Worm (Caenorhabditis elegans): ENCODE results near the gene rol-3.

Gene rol-3

ce11 chrV:8201229-8201858, 36.9 kb downstream of the rol-3 start, which contains the start of gene cri-2:
cri-2 (plus strand) TSS chrV:8201808.
- TF ChIP-seq dao-5 (tag; optimal IDR thresholded peaks at IDR 0.05) (no peak), W03F9.2 (tag; optimal IDR thresholded peaks at IDR 0.05) (no peak), him-1 (tag; optimal IDR thresholded peaks at IDR 0.05) (no peak)

- TF ChIP-seq him-1 (tag; optimal IDR thresholded peaks at IDR 0.05), result no peak
- no peak for TF ChIP-seq W03F9.2 (tag; optimal IDR thresholded peaks at IDR 0.05)
- TF ChIP-seq dao-5 (tag; optimal IDR thresholded peaks at IDR 0.05), result no peak
Measured at ce11 chrV:8198994-8199393, 39.2 kb downstream of the rol-3 start, which contains the start of gene F20D6.11. F20D6.11 (minus strand) TSS chrV:8199094.

- TF ChIP-seq him-1 (tag; optimal IDR thresholded peaks at IDR 0.05), result no peak
- TF ChIP-seq W03F9.2 (tag; optimal IDR thresholded peaks at IDR 0.05), result no peak
- no peak for TF ChIP-seq dao-5 (tag; optimal IDR thresholded peaks at IDR 0.05)
Measured at ce11 chrV:8196993-8197392, 41.2 kb downstream of the rol-3 start.

- TF ChIP-seq him-1 (tag; optimal IDR thresholded peaks at IDR 0.05) (no peak), dao-5 (tag; optimal IDR thresholded peaks at IDR 0.05) (no peak)
Measured at ce11 chrV:8195889-8196418, 42.3 kb downstream of the rol-3 start, which contains the start of gene F20D6.10. F20D6.10 (minus strand) TSS chrV:8195939.

- TF ChIP-seq him-1 (tag; optimal IDR thresholded peaks at IDR 0.05), result no peak
- no peak for TF ChIP-seq W03F9.2 (tag; optimal IDR thresholded peaks at IDR 0.05)
- no peak for TF ChIP-seq dao-5 (tag; optimal IDR thresholded peaks at IDR 0.05)
Measured at ce11 chrV:8190430-8190829, 47.8 kb downstream of the rol-3 start, which contains the start of gene F20D6.1. F20D6.1 (plus strand) TSS chrV:8190730.

- TF ChIP-seq him-1 (tag; optimal IDR thresholded peaks at IDR 0.05), result no peak
- no peak for TF ChIP-seq W03F9.2 (tag; optimal IDR thresholded peaks at IDR 0.05)
- TF ChIP-seq dao-5 (tag; optimal IDR thresholded peaks at IDR 0.05), result no peak
Measured at ce11 chrV:8190016-8190415, 48.2 kb downstream of the rol-3 start, which contains the start of gene F20D6.12. F20D6.12 (minus strand) TSS chrV:8190116.

ce11 chrV:8188421-8188820, 49.8 kb downstream of the rol-3 start, which contains the start of gene F20D6.15:
F20D6.15 (minus strand) TSS chrV:8188467.
- no peak for TF ChIP-seq dao-5 (tag; optimal IDR thresholded peaks at IDR 0.05)
- TF ChIP-seq W03F9.2 (tag; optimal IDR thresholded peaks at IDR 0.05), result no peak
- TF ChIP-seq him-1 (tag; optimal IDR thresholded peaks at IDR 0.05), result no peak

ce11 chrV:8185737-8186136, 52.5 kb downstream of the rol-3 start, which contains the start of gene F20D6.2:
F20D6.2 (plus strand) TSS chrV:8186037.
- TF ChIP-seq him-1 (tag; optimal IDR thresholded peaks at IDR 0.05) (no peak), W03F9.2 (tag; optimal IDR thresholded peaks at IDR 0.05) (no peak), dao-5 (tag; optimal IDR thresholded peaks at IDR 0.05) (no peak)

- TF ChIP-seq him-1 (tag; optimal IDR thresholded peaks at IDR 0.05), result no peak
- TF ChIP-seq W03F9.2 (tag; optimal IDR thresholded peaks at IDR 0.05), result no peak
- TF ChIP-seq dao-5 (tag; optimal IDR thresholded peaks at IDR 0.05), result no peak
Measured at ce11 chrV:8183384-8183783, 54.8 kb downstream of the rol-3 start, which contains the start of gene srp-8. srp-8 (plus strand) TSS chrV:8183684.

ce11 chrV:8178914-8179542, 59.2 kb downstream of the rol-3 start, which contains the start of gene srp-7:
srp-7 (plus strand) TSS chrV:8179126.
- TF ChIP-seq W03F9.2 (tag; optimal IDR thresholded peaks at IDR 0.05), result no peak
- TF ChIP-seq dao-5 (tag; optimal IDR thresholded peaks at IDR 0.05), result no peak
- no peak for TF ChIP-seq him-1 (tag; optimal IDR thresholded peaks at IDR 0.05)

ce11 chrV:8178279-8178678, 59.9 kb downstream of the rol-3 start:
- TF ChIP-seq W03F9.2 (tag; optimal IDR thresholded peaks at IDR 0.05), result no peak
- no peak for TF ChIP-seq dao-5 (tag; optimal IDR thresholded peaks at IDR 0.05)
- no peak for TF ChIP-seq him-1 (tag; optimal IDR thresholded peaks at IDR 0.05)

Data from whole organism, L4/young adult.